Worm (Caenorhabditis elegans) whole organism, L3 larva: ENCODE measurements around the gene Y75B8A.8.
"Not testable (repeated sequence)": the region's sequence is repeated elsewhere in the genome, so short reads cannot be mapped to it uniquely, and the experiment has no call there.

Source experiments
- ZK546.5 ChIP-seq: sonication (generic microtip); optimal IDR thresholded peaks from 2 replicates; lab custom pipeline; 2017; ENCODE audit warnings: missing biosample characterization, missing genetic modification characterization
- aly-2 ChIP-seq: fragments of 150-350 bp; optimal IDR thresholded peaks from 2 replicates; lab custom pipeline; 2014; ENCODE audit warnings: missing biosample characterization, missing genetic modification characterization
- ceh-16 ChIP-seq: sonication (generic microtip); optimal IDR thresholded peaks from 2 replicates; lab custom pipeline; 2017; ENCODE audit warnings: missing biosample characterization, missing genetic modification characterization
- ceh-28 ChIP-seq: fragments of 150-350 bp; optimal IDR thresholded peaks from 2 replicates; lab custom pipeline; 2014; ENCODE audit warnings: missing biosample characterization, missing genetic modification reagents, missing genetic modification characterization
- ceh-9 ChIP-seq: sonication (generic microtip); optimal IDR thresholded peaks from 2 replicates; lab custom pipeline; 2018; ENCODE audit warnings: missing biosample characterization, missing genetic modification characterization
- daf-12 ChIP-seq: fragments of 150-350 bp; optimal IDR thresholded peaks from 2 replicates; lab custom pipeline; 2014; ENCODE audit warnings: missing biosample characterization, missing genetic modification reagents, missing genetic modification characterization
- egl-27 ChIP-seq: sonication (generic microtip); optimal IDR thresholded peaks from 4 replicates; lab custom pipeline; 2017; ENCODE audit warnings: missing biosample characterization, missing genetic modification reagents, missing genetic modification characterization
- egl-5 ChIP-seq: fragments of 150-350 bp; optimal IDR thresholded peaks from 2 replicates; lab custom pipeline; 2017; ENCODE audit warnings: missing biosample characterization, missing genetic modification reagents, missing genetic modification characterization, inconsistent platforms
- elt-1 ChIP-seq: fragments of 150-350 bp; optimal IDR thresholded peaks from 2 replicates; lab custom pipeline; 2014; ENCODE audit warnings: missing biosample characterization, missing genetic modification characterization
- elt-2 ChIP-seq: sonication (generic microtip); optimal IDR thresholded peaks from 2 replicates; lab custom pipeline; 2016; ENCODE audit warnings: missing genetic modification reagents, mild to moderate bottlenecking, missing genetic modification characterization, missing compliant biosample characterization
- elt-3 ChIP-seq, 3 experiments: fragments of 150-350 bp in 1 of 3; sonication (generic microtip) in 2 of 3; optimal IDR thresholded peaks; 2 replicates in 2 of 3; 4 replicates in 1 of 3; lab custom pipeline; 2014 to 2017; ENCODE audit warnings: missing biosample characterization in 3 of 3, missing genetic modification characterization in 3 of 3
- eor-1 ChIP-seq, 2 experiments: fragments of 150-350 bp; optimal IDR thresholded peaks; 2 replicates each; lab custom pipeline; 2014 to 2018; ENCODE audit warnings: missing biosample characterization in 2 of 2, missing genetic modification characterization in 2 of 2
- fkh-10 ChIP-seq: sonication (generic microtip); optimal IDR thresholded peaks from 2 replicates; lab custom pipeline; 2017; ENCODE audit warnings: missing biosample characterization, missing genetic modification reagents, missing genetic modification characterization
- fkh-2 ChIP-seq: fragments of 150-350 bp; optimal IDR thresholded peaks from 2 replicates; lab custom pipeline; 2014; ENCODE audit warnings: missing biosample characterization, missing genetic modification reagents, missing genetic modification characterization
- fos-1 ChIP-seq: fragments of 150-350 bp; optimal IDR thresholded peaks from 2 replicates; lab custom pipeline; 2014; ENCODE audit warnings: missing biosample characterization, missing genetic modification characterization
- jun-1 ChIP-seq: fragments of 150-350 bp; optimal IDR thresholded peaks from 2 replicates; lab custom pipeline; 2014; ENCODE audit warnings: missing biosample characterization, missing genetic modification reagents, missing genetic modification characterization
- lin-15B ChIP-seq: fragments of 150-350 bp; optimal IDR thresholded peaks from 2 replicates; lab custom pipeline; 2014; ENCODE audit warnings: missing biosample characterization, missing genetic modification characterization
- lin-39 ChIP-seq: fragments of 150-350 bp; optimal IDR thresholded peaks from 2 replicates; lab custom pipeline; 2018; ENCODE audit warnings: missing biosample characterization, missing genetic modification reagents, missing genetic modification characterization
- lsy-12 ChIP-seq: sonication (generic microtip); optimal IDR thresholded peaks from 2 replicates; lab custom pipeline; 2016; ENCODE audit warnings: mild to moderate bottlenecking, missing genetic modification characterization, missing compliant biosample characterization
- mdl-1 ChIP-seq: fragments of 150-350 bp; optimal IDR thresholded peaks from 2 replicates; lab custom pipeline; 2014; ENCODE audit warnings: missing biosample characterization, missing genetic modification characterization
- mml-1 ChIP-seq: fragments of 150-350 bp; sonication (generic microtip); optimal IDR thresholded peaks from 3 replicates; lab custom pipeline; 2014; ENCODE audit warnings: missing biosample characterization, missing genetic modification characterization
- nfya-1 ChIP-seq: sonication (generic microtip); optimal IDR thresholded peaks from 2 replicates; lab custom pipeline; 2017; ENCODE audit warnings: missing genetic modification characterization, mild to moderate bottlenecking, missing compliant biosample characterization, antibody characterized with exemption, moderate library complexity; ENCODE audit not compliant: insufficient read depth
- nhr-11 ChIP-seq: fragments of 150-350 bp; optimal IDR thresholded peaks from 2 replicates; lab custom pipeline; 2014; ENCODE audit warnings: missing biosample characterization, missing genetic modification characterization
- nhr-12 ChIP-seq: fragments of 150-350 bp; optimal IDR thresholded peaks from 2 replicates; lab custom pipeline; 2014; ENCODE audit warnings: missing biosample characterization, missing genetic modification characterization
- nhr-23 ChIP-seq: fragments of 150-350 bp; optimal IDR thresholded peaks from 2 replicates; lab custom pipeline; 2014; ENCODE audit warnings: missing biosample characterization, missing genetic modification reagents, missing genetic modification characterization
- nhr-25 ChIP-seq: sonication (generic microtip); optimal IDR thresholded peaks from 2 replicates; lab custom pipeline; 2017; ENCODE audit warnings: missing biosample characterization, missing genetic modification characterization
- nhr-28 ChIP-seq: fragments of 150-350 bp; optimal IDR thresholded peaks from 2 replicates; lab custom pipeline; 2014; ENCODE audit warnings: missing biosample characterization, missing genetic modification characterization
- nhr-43 ChIP-seq: sonication (generic microtip); optimal IDR thresholded peaks from 2 replicates; lab custom pipeline; 2016; ENCODE audit warnings: mild to moderate bottlenecking, missing genetic modification characterization, missing compliant biosample characterization; ENCODE audit not compliant: poor library complexity, severe bottlenecking
- nhr-67 ChIP-seq: fragments of 150-350 bp; optimal IDR thresholded peaks from 2 replicates; lab custom pipeline; 2014; ENCODE audit warnings: missing biosample characterization, missing genetic modification characterization
- nhr-76 ChIP-seq: fragments of 150-350 bp; sonication (generic microtip); optimal IDR thresholded peaks from 5 replicates; lab custom pipeline; 2014; ENCODE audit warnings: missing biosample characterization, missing genetic modification characterization
- nhr-77 ChIP-seq: fragments of 150-350 bp; optimal IDR thresholded peaks from 2 replicates; lab custom pipeline; 2014; ENCODE audit warnings: missing biosample characterization, missing genetic modification characterization
- pha-4 ChIP-seq: fragments of 150-350 bp; optimal IDR thresholded peaks from 2 replicates; lab custom pipeline; 2014; ENCODE audit warnings: missing biosample characterization, missing genetic modification reagents, missing genetic modification characterization
- pqm-1 ChIP-seq: fragments of 150-350 bp; optimal IDR thresholded peaks from 2 replicates; lab custom pipeline; 2017; ENCODE audit warnings: missing biosample characterization, missing genetic modification characterization, inconsistent platforms
- sea-2 ChIP-seq: fragments of 150-350 bp; sonication (generic microtip); optimal IDR thresholded peaks from 4 replicates; lab custom pipeline; 2014; ENCODE audit warnings: missing biosample characterization, missing genetic modification reagents, missing genetic modification characterization
- skn-1 ChIP-seq: fragments of 150-350 bp; optimal IDR thresholded peaks from 2 replicates; lab custom pipeline; 2014; ENCODE audit warnings: missing biosample characterization, missing genetic modification characterization
- snpc-4 ChIP-seq: fragments of 150-350 bp; optimal IDR thresholded peaks from 2 replicates; lab custom pipeline; 2014; ENCODE audit warnings: missing biosample characterization, missing genetic modification characterization
- tbx-2 ChIP-seq: sonication (generic microtip); optimal IDR thresholded peaks from 2 replicates; lab custom pipeline; 2016; ENCODE audit warnings: mild to moderate bottlenecking, missing genetic modification characterization, missing compliant biosample characterization
- unc-62 ChIP-seq: fragments of 150-350 bp; sonication (generic microtip); optimal IDR thresholded peaks from 4 replicates; lab custom pipeline; 2014; ENCODE audit warnings: missing biosample characterization, missing genetic modification reagents, missing genetic modification characterization
- zag-1 ChIP-seq: fragments of 150-350 bp; optimal IDR thresholded peaks from 2 replicates; lab custom pipeline; 2014; ENCODE audit warnings: missing biosample characterization, missing genetic modification characterization
- ztf-11 ChIP-seq: fragments of 150-350 bp; optimal IDR thresholded peaks from 2 replicates; lab custom pipeline; 2014; ENCODE audit warnings: missing biosample characterization, missing genetic modification characterization
- ztf-4 ChIP-seq: fragments of 150-350 bp; optimal IDR thresholded peaks from 2 replicates; lab custom pipeline; 2014; ENCODE audit warnings: missing biosample characterization, missing genetic modification characterization

The Y75B8A.8 gene

ce11 chrIII:12167030-12167429 lies 6.5 kb downstream of the Y75B8A.8 start:
- TF ChIP-seq zag-1 = no peak
- TF ChIP-seq unc-62 (GFP tag; lab: Kevin White, UChicago) = no peak
- TF ChIP-seq skn-1 = no peak
- TF ChIP-seq lsy-12 (tag; lab: Kevin White, UChicago) = no peak
- TF ChIP-seq ztf-4 = no peak
- TF ChIP-seq nhr-77 (tag; lab: Kevin White, UChicago) = no peak
- TF ChIP-seq eor-1 (tag; optimal IDR thresholded peaks at IDR 0.05; lab: Kevin White, UChicago) = no peak
- no peak for TF ChIP-seq aly-2 (tag; lab: Kevin White, UChicago)
- TF ChIP-seq fkh-10 = no peak
- no peak for TF ChIP-seq nfya-1
- no peak for TF ChIP-seq ztf-11 (tag; lab: Kevin White, UChicago)
- no peak for TF ChIP-seq nhr-12 (tag; lab: Kevin White, UChicago)
- TF ChIP-seq fkh-2 (tag; lab: Kevin White, UChicago) = no peak

- not testable (repeated sequence) for TF ChIP-seq ceh-9, ceh-16, pha-4 (tag; lab: Kevin White, UChicago)
- TF ChIP-seq, all 47 proteins: peak for 0; not testable (repeated sequence) for 47
Measured at ce11 chrIII:12177145-12177544, 16.6 kb downstream of the Y75B8A.8 start, which contains the start of gene gly-11. TSS of gene gly-11 (minus strand) at chrIII:12177245.

ce11 chrIII:12178121-12178520 lies 17.6 kb downstream of the Y75B8A.8 start:
- no peak for TF ChIP-seq aly-2 (tag; lab: Kevin White, UChicago)
- TF ChIP-seq fos-1 (tag; lab: Kevin White, UChicago) = no peak
- peak; percentile 11 for TF ChIP-seq nfya-1
- peak; percentile 54 for TF ChIP-seq nhr-23 (tag; lab: Kevin White, UChicago)
- TF ChIP-seq ztf-11 (tag; lab: Kevin White, UChicago) = no peak
- TF ChIP-seq eor-1 (tag; optimal IDR thresholded peaks at IDR 0.05; lab: Kevin White, UChicago) = no peak
- no peak for TF ChIP-seq ceh-16 (tag; lab: Kevin White, UChicago)
- no peak for TF ChIP-seq zag-1
- TF ChIP-seq mml-1 (tag; lab: Kevin White, UChicago) = no peak
- TF ChIP-seq egl-5 (tag; lab: Kevin White, UChicago) = no peak
- TF ChIP-seq jun-1 (tag; lab: Kevin White, UChicago) = no peak
- no peak for TF ChIP-seq nhr-43 (tag; lab: Kevin White, UChicago)
- TF ChIP-seq nhr-11 (tag; lab: Kevin White, UChicago) = no peak
- no peak for TF ChIP-seq pqm-1 (tag; lab: Kevin White, UChicago)
- TF ChIP-seq lin-15B (tag; lab: Kevin White, UChicago) = no peak
- no peak for TF ChIP-seq tbx-2 (tag; lab: Kevin White, UChicago)
- TF ChIP-seq nhr-25 (tag; lab: Kevin White, UChicago) = peak; percentile 41
- no peak for TF ChIP-seq nhr-12 (tag; lab: Kevin White, UChicago)
- TF ChIP-seq elt-1 = no peak
- TF ChIP-seq fkh-2 (tag; lab: Kevin White, UChicago) = no peak
- no peak for TF ChIP-seq nhr-76 (tag; lab: Kevin White, UChicago)
- TF ChIP-seq nhr-67 (tag; lab: Kevin White, UChicago) = no peak
- no peak for TF ChIP-seq mdl-1 (tag; lab: Kevin White, UChicago)
- TF ChIP-seq pha-4 (tag; lab: Kevin White, UChicago) = peak; percentile 89
- TF ChIP-seq nhr-77 (tag; lab: Kevin White, UChicago) = no peak
- TF ChIP-seq egl-27 (tag; lab: Kevin White, UChicago) = no peak
- no peak for TF ChIP-seq snpc-4 (tag; lab: Kevin White, UChicago)
- no peak for TF ChIP-seq elt-2
- no peak for TF ChIP-seq ztf-4
- no peak for TF ChIP-seq ZK546.5 (tag; lab: Kevin White, UChicago)
- no peak for TF ChIP-seq sea-2 (GFP tag; lab: Kevin White, UChicago)
- no peak for TF ChIP-seq nhr-28
- TF ChIP-seq lsy-12 (tag; lab: Kevin White, UChicago) = no peak
- TF ChIP-seq lin-39 (tag; lab: Kevin White, UChicago) = no peak
- TF ChIP-seq fkh-10 = no peak
- peak; percentile 1 for TF ChIP-seq ceh-28
- TF ChIP-seq elt-3 (tag; optimal IDR thresholded peaks at IDR 0.05; lab: Kevin White, UChicago) = no peak
- TF ChIP-seq daf-12 (tag; lab: Kevin White, UChicago) = no peak
- TF ChIP-seq, all 47 proteins: peak for 5
